Fruit fly (Drosophila melanogaster) whole organism, embryonic: ENCODE data around the gene Gem4b.
A peak's percentile ranks its signal among the peaks of the same experiment; 100 is the strongest.

ENCODE experiments used
- Abd-B ChIP-seq: fragments of 200-800 bp; sonication (Bioruptor generic); optimal IDR thresholded peaks from 2 replicates; lab custom pipeline; 2018; ENCODE audit warnings: missing biosample characterization, mild to moderate bottlenecking, missing genetic modification characterization, moderate library complexity
- BEAF-32 ChIP-seq: fragments of 200-800 bp; sonication (Bioruptor generic); optimal IDR thresholded peaks from 3 replicates; lab custom pipeline; 2017; ENCODE audit warnings: missing biosample characterization, missing genetic modification characterization, mild to moderate bottlenecking, moderate library complexity, missing genetic modification reagents
- CG10267 ChIP-seq: fragments of 200-800 bp; sonication (Bioruptor generic); optimal IDR thresholded peaks from 2 replicates; lab custom pipeline; 2018; ENCODE audit warnings: missing biosample characterization, mild to moderate bottlenecking, missing genetic modification characterization, moderate library complexity
- CG13775 ChIP-seq: fragments of 200-800 bp; sonication (Bioruptor generic); optimal IDR thresholded peaks from 3 replicates; lab custom pipeline; 2017; ENCODE audit warnings: missing biosample characterization, mild to moderate bottlenecking, missing genetic modification characterization
- CG14050 ChIP-seq: fragments of 200-800 bp; sonication (Bioruptor generic); IDR thresholded peaks from 3 replicates; pipeline ENCODE4 v1.3.6; 2022; ENCODE audit warnings: missing biosample characterization, missing genetic modification characterization
- CG14710 ChIP-seq: fragments of 200-800 bp; sonication (Bioruptor generic); optimal IDR thresholded peaks from 3 replicates; lab custom pipeline; 2019; ENCODE audit warnings: missing biosample characterization, mild to moderate bottlenecking, missing genetic modification characterization, moderate library complexity
- CG14860 ChIP-seq: fragments of 200-800 bp; sonication (Bioruptor generic); IDR thresholded peaks from 3 replicates; pipeline ENCODE4 v1.3.6; 2022; ENCODE audit warnings: missing biosample characterization, missing genetic modification characterization; ENCODE audit not compliant: partially characterized antibody
- CG15269 ChIP-seq: fragments of 200-800 bp; sonication (Bioruptor generic); optimal IDR thresholded peaks from 2 replicates; lab custom pipeline; 2018; ENCODE audit warnings: missing biosample characterization, mild to moderate bottlenecking, missing genetic modification characterization, moderate library complexity
- CG17328 ChIP-seq: fragments of 200-800 bp; sonication (Bioruptor generic); IDR thresholded peaks from 2 replicates; pipeline ENCODE4 v1.3.6; 2022; ENCODE audit warnings: missing biosample characterization, missing genetic modification characterization
- CG17361 ChIP-seq: fragments of 200-800 bp; sonication (Bioruptor generic); IDR thresholded peaks from 3 replicates; pipeline ENCODE4 v1.3.6; 2022; ENCODE audit warnings: missing biosample characterization, missing genetic modification characterization
- CG17612 ChIP-seq: fragments of 200-800 bp; sonication (Bioruptor generic); IDR thresholded peaks from 2 replicates; pipeline ENCODE4 v1.3.6; 2022; ENCODE audit warnings: missing biosample characterization, missing genetic modification characterization
- CG1832 ChIP-seq: fragments of 200-800 bp; sonication (Bioruptor generic); optimal IDR thresholded peaks from 2 replicates; lab custom pipeline; 2017; ENCODE audit warnings: missing biosample characterization, mild to moderate bottlenecking, missing genetic modification characterization, inconsistent platforms
- CG2116 ChIP-seq: fragments of 200-800 bp; sonication (Bioruptor generic); optimal IDR thresholded peaks from 3 replicates; lab custom pipeline; 2018; ENCODE audit warnings: missing biosample characterization, mild to moderate bottlenecking, missing genetic modification characterization
- CG2129 ChIP-seq: fragments of 200-800 bp; sonication (Bioruptor generic); IDR thresholded peaks from 2 replicates; pipeline ENCODE4 v1.3.6; 2022; ENCODE audit warnings: missing biosample characterization, missing genetic modification characterization; ENCODE audit not compliant: partially characterized antibody
- CG2202 ChIP-seq: fragments of 200-800 bp; sonication (Bioruptor generic); optimal IDR thresholded peaks from 2 replicates; lab custom pipeline; 2018; ENCODE audit warnings: missing biosample characterization, mild to moderate bottlenecking, missing genetic modification characterization
- CG2712 ChIP-seq: fragments of 200-800 bp; optimal IDR thresholded peaks from 3 replicates; lab custom pipeline; 2019; ENCODE audit warnings: missing biosample characterization, mild to moderate bottlenecking, missing genetic modification characterization, moderate library complexity
- CG30020 ChIP-seq: fragments of 200-800 bp; optimal IDR thresholded peaks from 2 replicates; lab custom pipeline; 2019; ENCODE audit warnings: missing biosample characterization, mild to moderate bottlenecking, missing genetic modification characterization, moderate library complexity
- CHES-1-like ChIP-seq: fragments of 200-800 bp; sonication (Bioruptor generic); optimal IDR thresholded peaks from 2 replicates; lab custom pipeline; 2016; ENCODE audit warnings: missing biosample characterization, missing genetic modification characterization
- Drgx ChIP-seq: fragments of 200-800 bp; sonication (Bioruptor generic); IDR thresholded peaks from 2 replicates; pipeline ENCODE4 v1.3.6; 2022; ENCODE audit warnings: missing biosample characterization, missing genetic modification characterization
- MBD-R2 ChIP-seq: fragments of 200-800 bp; sonication (Bioruptor generic); IDR thresholded peaks from 2 replicates; pipeline ENCODE4 v1.3.6; 2022; ENCODE audit warnings: missing biosample characterization, missing genetic modification characterization
- MTF-1 ChIP-seq: fragments of 200-800 bp; sonication (Bioruptor generic); optimal IDR thresholded peaks from 2 replicates; lab custom pipeline; 2018; ENCODE audit warnings: missing biosample characterization, mild to moderate bottlenecking, missing genetic modification characterization, borderline replicate concordance
- Mes4 ChIP-seq: fragments of 200-800 bp; sonication (Bioruptor generic); optimal IDR thresholded peaks from 2 replicates; lab custom pipeline; 2016; ENCODE audit warnings: missing biosample characterization, missing genetic modification characterization
- Scr ChIP-seq: fragments of 200-800 bp; sonication (Bioruptor generic); IDR thresholded peaks from 2 replicates; pipeline ENCODE4 v1.3.6; 2022; ENCODE audit warnings: missing biosample characterization, missing genetic modification characterization; ENCODE audit not compliant: partially characterized antibody
- Sin3A ChIP-seq: fragments of >200 bp; optimal IDR thresholded peaks from 2 replicates; lab custom pipeline; 2018
- Sry-δ ChIP-seq: fragments of 200-800 bp; sonication (Bioruptor generic); optimal IDR thresholded peaks from 2 replicates; lab custom pipeline; 2016; ENCODE audit warnings: missing biosample characterization, missing genetic modification characterization
- Xbp1 ChIP-seq: fragments of 200-800 bp; sonication (Bioruptor generic); optimal IDR thresholded peaks from 3 replicates; lab custom pipeline; 2016; ENCODE audit warnings: missing biosample characterization, mild to moderate bottlenecking, missing genetic modification characterization
- abd-A ChIP-seq: fragments of 200-800 bp; sonication (Bioruptor generic); optimal IDR thresholded peaks from 3 replicates; lab custom pipeline; 2019; ENCODE audit warnings: missing biosample characterization, mild to moderate bottlenecking, missing genetic modification characterization, moderate library complexity
- ato ChIP-seq: fragments of 200-800 bp; sonication (Bioruptor generic); IDR thresholded peaks from 2 replicates; pipeline ENCODE4 v1.3.6; 2022; ENCODE audit warnings: missing biosample characterization, missing genetic modification characterization; ENCODE audit not compliant: partially characterized antibody
- bbx ChIP-seq: fragments of 200-800 bp; sonication (Bioruptor generic); IDR thresholded peaks from 2 replicates; pipeline ENCODE4 v1.3.6; 2022; ENCODE audit warnings: missing biosample characterization, missing genetic modification characterization; ENCODE audit not compliant: partially characterized antibody
- bcd ChIP-seq: fragments of 200-800 bp; sonication (Bioruptor generic); optimal IDR thresholded peaks from 2 replicates; lab custom pipeline; 2017; ENCODE audit warnings: missing biosample characterization, mild to moderate bottlenecking, missing genetic modification characterization
- bowl ChIP-seq: fragments of 200-800 bp; sonication (Bioruptor generic); IDR thresholded peaks from 2 replicates; pipeline ENCODE4 v1.3.6; 2022; ENCODE audit warnings: missing biosample characterization, missing genetic modification characterization
- br ChIP-seq: fragments of >200 bp; optimal IDR thresholded peaks from 2 replicates; lab custom pipeline; 2017
- bsh ChIP-seq, 2 experiments: fragments of 200-800 bp; sonication (Bioruptor generic); optimal IDR thresholded peaks; 2 replicates each; lab custom pipeline; 2017 to 2018; ENCODE audit warnings: mild to moderate bottlenecking in 2 of 2, missing biosample characterization in 2 of 2, missing genetic modification characterization in 2 of 2, moderate library complexity in 1 of 2
- cg ChIP-seq: fragments of 200-800 bp; sonication (Bioruptor generic); optimal IDR thresholded peaks from 3 replicates; lab custom pipeline; 2019; ENCODE audit warnings: missing biosample characterization, mild to moderate bottlenecking, missing genetic modification characterization, moderate library complexity
- chinmo ChIP-seq: fragments of 200-800 bp; sonication (Bioruptor generic); IDR thresholded peaks from 4 replicates; pipeline ENCODE4 v1.3.6; 2022; ENCODE audit warnings: missing biosample characterization, missing genetic modification characterization; ENCODE audit not compliant: partially characterized antibody
- ci ChIP-seq: fragments of 200-800 bp; sonication (Bioruptor generic); IDR thresholded peaks from 3 replicates; pipeline ENCODE4 v1.3.6; 2022; ENCODE audit warnings: missing biosample characterization, missing genetic modification characterization
- ewg ChIP-seq: fragments of 200-800 bp; sonication (Bioruptor generic); optimal IDR thresholded peaks from 3 replicates; lab custom pipeline; 2017; ENCODE audit warnings: mild to moderate bottlenecking, missing biosample characterization, missing genetic modification reagents, missing genetic modification characterization
- hb ChIP-seq: fragments of 200-800 bp; sonication (Bioruptor generic); IDR thresholded peaks from 3 replicates; pipeline ENCODE4 v1.3.6; 2022; ENCODE audit warnings: missing biosample characterization, missing genetic modification characterization; ENCODE audit not compliant: partially characterized antibody
- hbn ChIP-seq: fragments of 200-800 bp; sonication (Bioruptor generic); IDR thresholded peaks from 2 replicates; pipeline ENCODE4 v1.3.6; 2022; ENCODE audit warnings: missing biosample characterization, missing genetic modification characterization; ENCODE audit not compliant: partially characterized antibody
- kay ChIP-seq: fragments of 200-800 bp; sonication (Bioruptor generic); optimal IDR thresholded peaks from 2 replicates; lab custom pipeline; 2016; ENCODE audit warnings: missing biosample characterization, missing genetic modification characterization
- lov ChIP-seq, 2 experiments: fragments of 200-800 bp in 1 of 2; fragments of >200 bp in 1 of 2; sonication (Bioruptor generic) in 1 of 2; IDR thresholded peaks in 1 of 2; optimal IDR thresholded peaks in 1 of 2; 2 replicates in 1 of 2; 3 replicates in 1 of 2; pipeline versions ENCODE4 v1.3.6 to Lab custom; 2017 to 2022; ENCODE audit warnings: missing biosample characterization in 1 of 2, missing genetic modification characterization in 1 of 2
- mam ChIP-seq: fragments of 200-800 bp; sonication (Bioruptor generic); optimal IDR thresholded peaks from 3 replicates; lab custom pipeline; 2016; ENCODE audit warnings: missing biosample characterization, missing genetic modification characterization
- nmo ChIP-seq: fragments of 200-800 bp; sonication (Bioruptor generic); optimal IDR thresholded peaks from 2 replicates; lab custom pipeline; 2018; ENCODE audit warnings: missing biosample characterization, mild to moderate bottlenecking, missing genetic modification characterization, moderate library complexity
- row ChIP-seq: fragments of 200-800 bp; sonication (Bioruptor generic); IDR thresholded peaks from 3 replicates; pipeline ENCODE4 v1.3.6; 2022; ENCODE audit warnings: missing biosample characterization, missing genetic modification characterization
- schlank ChIP-seq: fragments of 200-800 bp; sonication (Bioruptor generic); optimal IDR thresholded peaks from 2 replicates; lab custom pipeline; 2018; ENCODE audit warnings: missing biosample characterization, mild to moderate bottlenecking, missing genetic modification characterization
- sima ChIP-seq: fragments of 200-800 bp; sonication (Bioruptor generic); optimal IDR thresholded peaks from 2 replicates; lab custom pipeline; 2016; ENCODE audit warnings: missing biosample characterization, missing genetic modification characterization
- stwl ChIP-seq: fragments of 200-800 bp; sonication (Bioruptor generic); optimal IDR thresholded peaks from 3 replicates; lab custom pipeline; 2018; ENCODE audit warnings: missing biosample characterization, mild to moderate bottlenecking, missing genetic modification characterization, moderate library complexity
- tll ChIP-seq, 2 experiments: fragments of 200-800 bp in 1 of 2; fragments of >200 bp in 1 of 2; sonication (Bioruptor generic) in 1 of 2; optimal IDR thresholded peaks; 2 replicates each; lab custom pipeline; 2017 to 2019; ENCODE audit warnings: missing biosample characterization in 2 of 2, missing genetic modification characterization in 2 of 2, mild to moderate bottlenecking in 1 of 2, moderate library complexity in 1 of 2
- trem ChIP-seq: fragments of 200-800 bp; optimal IDR thresholded peaks from 3 replicates; lab custom pipeline; 2019; ENCODE audit warnings: missing biosample characterization, mild to moderate bottlenecking, missing genetic modification characterization, moderate library complexity

The Gem4b gene

dm6 chrX:3936174-3936573 is 4.5 kb upstream of the Gem4b start, which contains the start of the genes CG2938 and Glos (continued):
- TF ChIP-seq CG17328 (GFP tag; lab: Robert Waterston, UW) (no peak), CG10267 (tag; lab: Kevin White, UChicago) (peak; percentile 28), CG14710 (peak; percentile 36), Sin3A (lab: Kevin White, UChicago) (peak; percentile 57), CG2202 (tag; lab: Kevin White, UChicago) (no peak), CG14860 (peak; percentile 68; the same call in 2 of the 3 replicates), row (0 out of 3 replicates have a peak, but pooled peaks have one; percentile 32), Mes4 (GFP tag; lab: Kevin White, UChicago) (no peak), CG17612 (GFP tag; lab: Robert Waterston, UW) (no peak), hbn (peak; percentile 67), CG15269 (no peak), bsh (GFP tag; optimal IDR thresholded peaks at IDR 0.05; lab: Kevin White, UChicago) (no peak), abd-A (tag; lab: Kevin White, UChicago) (no peak), Scr (GFP tag; lab: Robert Waterston, UW) (peak; percentile 80), schlank (tag; lab: Kevin White, UChicago) (no peak), Drgx (no peak), CG14050 (GFP tag; lab: Robert Waterston, UW) (no peak), Sry-δ (GFP tag; lab: Kevin White, UChicago) (peak; percentile 50), chinmo (GFP tag; lab: Robert Waterston, UW) (0 out of 4 replicates have a peak, but pooled peaks have one; percentile 61), MTF-1 (no peak), Abd-B (GFP tag; lab: Kevin White, UChicago) (no peak), CG2116 (peak; percentile 84), CG2129 (GFP tag; lab: Robert Waterston, UW) (peak; percentile 73), tll (GFP tag; optimal IDR thresholded peaks at IDR 0.05; lab: Kevin White, UChicago) (no peak), sima (no peak), kay (no peak), bcd (GFP tag; lab: Kevin White, UChicago) (no peak), Xbp1 (GFP tag; lab: Kevin White, UChicago) (no peak), trem (tag; lab: Kevin White, UChicago) (peak; percentile 49), CG2712 (peak; percentile 9), BEAF-32 (GFP tag; lab: Kevin White, UChicago) (peak; percentile 76), ato (GFP tag; lab: Robert Waterston, UW) (0 out of 2 replicates have a peak, but pooled peaks have one; percentile 7), CG1832 (no peak), mam (GFP tag; lab: Kevin White, UChicago) (no peak), lov (optimal IDR thresholded peaks at IDR 0.05; lab: Kevin White, UChicago) (no peak), lov (GFP tag; IDR thresholded peaks at IDR 0.05; lab: Robert Waterston, UW) (no peak), ci (GFP tag; lab: Robert Waterston, UW) (no peak), MBD-R2 (GFP tag; lab: Robert Waterston, UW) (peak; percentile 77), ewg (GFP tag; lab: Kevin White, UChicago) (no peak), nmo (GFP tag; lab: Kevin White, UChicago) (peak; percentile 21), CG30020 (peak; percentile 19), bbx (GFP tag; lab: Robert Waterston, UW) (peak; percentile 68), CHES-1-like (GFP tag; lab: Kevin White, UChicago) (no peak), CG13775 (no peak), br (no peak), hb (GFP tag; lab: Robert Waterston, UW) (peak; percentile 67), stwl (tag; lab: Kevin White, UChicago) (peak; percentile 28), bowl (GFP tag; lab: Robert Waterston, UW) (no peak), cg (GFP tag; lab: Kevin White, UChicago) (no peak), CG17361 (no peak)
